Fruit fly (Drosophila melanogaster) whole organism, embryonic: ENCODE results near the gene Slu7.

ENCODE experiments used
- C15 ChIP-seq: fragments of 200-800 bp; sonication (Bioruptor generic); IDR thresholded peaks from 3 replicates; pipeline ENCODE4 v1.3.6; 2022; ENCODE audit warnings: missing biosample characterization, missing genetic modification characterization
- CG10321 ChIP-seq: fragments of 200-800 bp; sonication (Bioruptor generic); IDR thresholded peaks from 2 replicates; pipeline ENCODE4 v1.3.6; 2022; ENCODE audit warnings: missing biosample characterization, missing genetic modification characterization
- CG10654 ChIP-seq: fragments of 200-800 bp; sonication (Bioruptor generic); optimal IDR thresholded peaks from 2 replicates; lab custom pipeline; 2016; ENCODE audit warnings: missing biosample characterization, missing genetic modification characterization
- CG11398 ChIP-seq: fragments of 200-800 bp; sonication (Bioruptor generic); optimal IDR thresholded peaks from 2 replicates; lab custom pipeline; 2016; ENCODE audit warnings: missing biosample characterization, missing genetic modification characterization
- CG11504 ChIP-seq: fragments of 200-800 bp; sonication (Bioruptor generic); optimal IDR thresholded peaks from 3 replicates; lab custom pipeline; 2019; ENCODE audit warnings: missing biosample characterization, mild to moderate bottlenecking, missing genetic modification characterization, moderate library complexity
- CG12071 ChIP-seq: fragments of 200-800 bp; sonication (Bioruptor generic); optimal IDR thresholded peaks from 3 replicates; lab custom pipeline; 2018; ENCODE audit warnings: missing biosample characterization, mild to moderate bottlenecking, missing genetic modification characterization
- CG13424 ChIP-seq: fragments of 200-800 bp; sonication (Bioruptor generic); optimal IDR thresholded peaks from 2 replicates; lab custom pipeline; 2019; ENCODE audit warnings: missing biosample characterization, mild to moderate bottlenecking, missing genetic modification characterization, moderate library complexity
- CG14014 ChIP-seq: fragments of 200-800 bp; sonication (Bioruptor generic); IDR thresholded peaks from 2 replicates; pipeline ENCODE4 v1.3.6; 2022; ENCODE audit warnings: missing biosample characterization, missing genetic modification characterization
- CG17568 ChIP-seq: fragments of 200-800 bp; sonication (Bioruptor generic); optimal IDR thresholded peaks from 2 replicates; lab custom pipeline; 2018; ENCODE audit warnings: missing biosample characterization, mild to moderate bottlenecking, missing genetic modification characterization, moderate library complexity
- CG17612 ChIP-seq: fragments of 200-800 bp; sonication (Bioruptor generic); IDR thresholded peaks from 2 replicates; pipeline ENCODE4 v1.3.6; 2022; ENCODE audit warnings: missing biosample characterization, missing genetic modification characterization
- CG17829 ChIP-seq: fragments of 200-800 bp; optimal IDR thresholded peaks from 2 replicates; lab custom pipeline; 2019; ENCODE audit warnings: missing biosample characterization, mild to moderate bottlenecking, missing genetic modification characterization, moderate library complexity
- CG18476 ChIP-seq: fragments of 200-800 bp; sonication (Bioruptor generic); optimal IDR thresholded peaks from 2 replicates; lab custom pipeline; 2016; ENCODE audit warnings: missing biosample characterization, mild to moderate bottlenecking, missing genetic modification characterization
- CG2678 ChIP-seq: fragments of 200-800 bp; sonication (Bioruptor generic); optimal IDR thresholded peaks from 3 replicates; lab custom pipeline; 2019; ENCODE audit warnings: missing biosample characterization, mild to moderate bottlenecking, missing genetic modification characterization, moderate library complexity
- CG34376 ChIP-seq: fragments of 200-800 bp; sonication (Bioruptor generic); optimal IDR thresholded peaks from 2 replicates; lab custom pipeline; 2018; ENCODE audit warnings: missing biosample characterization, mild to moderate bottlenecking, missing genetic modification characterization
- CG5953 ChIP-seq: fragments of 200-800 bp; sonication (Bioruptor generic); IDR thresholded peaks from 2 replicates; pipeline ENCODE4 v1.3.6; 2022; ENCODE audit warnings: missing biosample characterization, missing genetic modification characterization
- CG6791 ChIP-seq: fragments of 200-800 bp; sonication (Bioruptor generic); IDR thresholded peaks from 3 replicates; pipeline ENCODE4 v1.3.6; 2022; ENCODE audit warnings: missing biosample characterization, missing genetic modification characterization; ENCODE audit not compliant: partially characterized antibody
- CG7372 ChIP-seq: fragments of 200-800 bp; sonication (Bioruptor generic); IDR thresholded peaks from 2 replicates; pipeline ENCODE4 v1.3.6; 2022; ENCODE audit warnings: missing biosample characterization, missing genetic modification characterization
- CG9437 ChIP-seq: fragments of 200-800 bp; sonication (Bioruptor generic); optimal IDR thresholded peaks from 2 replicates; lab custom pipeline; 2018; ENCODE audit warnings: missing biosample characterization, mild to moderate bottlenecking, missing genetic modification characterization
- CHES-1-like ChIP-seq: fragments of 200-800 bp; sonication (Bioruptor generic); optimal IDR thresholded peaks from 2 replicates; lab custom pipeline; 2016; ENCODE audit warnings: missing biosample characterization, missing genetic modification characterization
- Dad ChIP-seq: fragments of 200-800 bp; sonication (Bioruptor generic); optimal IDR thresholded peaks from 3 replicates; lab custom pipeline; 2016; ENCODE audit warnings: missing biosample characterization, missing genetic modification characterization
- Doc2 ChIP-seq: fragments of 200-800 bp; sonication (Bioruptor generic); IDR thresholded peaks from 2 replicates; pipeline ENCODE4 v1.3.6; 2022; ENCODE audit warnings: missing biosample characterization, missing genetic modification characterization
- Dp ChIP-seq: fragments of 200-800 bp; sonication (Bioruptor generic); optimal IDR thresholded peaks from 2 replicates; lab custom pipeline; 2018; ENCODE audit warnings: missing biosample characterization, mild to moderate bottlenecking, missing genetic modification characterization, moderate library complexity
- Fer3 ChIP-seq: fragments of 200-800 bp; sonication (Bioruptor generic); optimal IDR thresholded peaks from 2 replicates; lab custom pipeline; 2018; ENCODE audit warnings: missing biosample characterization, mild to moderate bottlenecking, missing genetic modification characterization, moderate library complexity
- NC2β ChIP-seq: fragments of 200-800 bp; sonication (Bioruptor generic); optimal IDR thresholded peaks from 2 replicates; lab custom pipeline; 2016; ENCODE audit warnings: missing biosample characterization, missing genetic modification characterization
- NfI ChIP-seq: fragments of 200-800 bp; sonication (Bioruptor generic); optimal IDR thresholded peaks from 3 replicates; lab custom pipeline; 2018; ENCODE audit warnings: missing biosample characterization, mild to moderate bottlenecking, missing genetic modification characterization, moderate library complexity
- Scr ChIP-seq: fragments of 200-800 bp; sonication (Bioruptor generic); IDR thresholded peaks from 2 replicates; pipeline ENCODE4 v1.3.6; 2022; ENCODE audit warnings: missing biosample characterization, missing genetic modification characterization; ENCODE audit not compliant: partially characterized antibody
- Sry-β ChIP-seq: fragments of 200-800 bp; sonication (Bioruptor generic); optimal IDR thresholded peaks from 2 replicates; lab custom pipeline; 2018; ENCODE audit warnings: missing biosample characterization, mild to moderate bottlenecking, missing genetic modification characterization, moderate library complexity
- Sry-δ ChIP-seq: fragments of 200-800 bp; sonication (Bioruptor generic); optimal IDR thresholded peaks from 2 replicates; lab custom pipeline; 2016; ENCODE audit warnings: missing biosample characterization, missing genetic modification characterization
- Xrp1 ChIP-seq: fragments of 200-800 bp; sonication (Bioruptor generic); IDR thresholded peaks from 2 replicates; pipeline ENCODE4 v1.3.6; 2022; ENCODE audit warnings: missing biosample characterization, missing genetic modification characterization
- bcd ChIP-seq: fragments of 200-800 bp; sonication (Bioruptor generic); optimal IDR thresholded peaks from 2 replicates; lab custom pipeline; 2017; ENCODE audit warnings: missing biosample characterization, mild to moderate bottlenecking, missing genetic modification characterization
- bowl ChIP-seq: fragments of 200-800 bp; sonication (Bioruptor generic); IDR thresholded peaks from 2 replicates; pipeline ENCODE4 v1.3.6; 2022; ENCODE audit warnings: missing biosample characterization, missing genetic modification characterization
- chif ChIP-seq, 2 experiments: fragments of 200-800 bp; sonication (Bioruptor generic); optimal IDR thresholded peaks; 3 replicates each; lab custom pipeline; 2016; ENCODE audit warnings: missing biosample characterization in 2 of 2, missing genetic modification characterization in 2 of 2
- corto ChIP-seq: fragments of 200-800 bp; sonication (Bioruptor generic); optimal IDR thresholded peaks from 2 replicates; lab custom pipeline; 2016; ENCODE audit warnings: missing biosample characterization, mild to moderate bottlenecking, missing genetic modification characterization, moderate library complexity
- crp ChIP-seq, 2 experiments: fragments of 200-800 bp; sonication (Bioruptor generic); optimal IDR thresholded peaks; 2 replicates in 1 of 2; 3 replicates in 1 of 2; lab custom pipeline; 2017; ENCODE audit warnings: missing biosample characterization in 2 of 2, missing genetic modification characterization in 2 of 2, mild to moderate bottlenecking in 1 of 2, moderate library complexity in 1 of 2
- dimm ChIP-seq: fragments of 200-800 bp; sonication (Bioruptor generic); IDR thresholded peaks from 2 replicates; pipeline ENCODE4 v1.3.6; 2022; ENCODE audit warnings: missing biosample characterization, missing genetic modification characterization
- esg ChIP-seq: fragments of 200-800 bp; sonication (Bioruptor generic); conservative IDR thresholded peaks from 2 replicates; pipeline ENCODE4 v1.3.6; 2022; ENCODE audit warnings: missing biosample characterization, missing genetic modification characterization
- eyg ChIP-seq: fragments of 200-800 bp; sonication (Bioruptor generic); optimal IDR thresholded peaks from 3 replicates; lab custom pipeline; 2016; ENCODE audit warnings: missing biosample characterization, missing genetic modification characterization
- maf-S ChIP-seq: fragments of 200-800 bp; sonication (Bioruptor generic); optimal IDR thresholded peaks from 2 replicates; lab custom pipeline; 2016; ENCODE audit warnings: missing biosample characterization, missing genetic modification characterization
- pho ChIP-seq: fragments of 200-800 bp; sonication (Bioruptor generic); optimal IDR thresholded peaks from 2 replicates; lab custom pipeline; 2016; ENCODE audit warnings: missing biosample characterization, missing genetic modification characterization
- pum ChIP-seq: fragments of 200-800 bp; sonication (Bioruptor generic); optimal IDR thresholded peaks from 2 replicates; lab custom pipeline; 2016; ENCODE audit warnings: missing biosample characterization, missing genetic modification characterization
- salm ChIP-seq: fragments of 200-800 bp; sonication (Bioruptor generic); optimal IDR thresholded peaks from 2 replicates; lab custom pipeline; 2018; ENCODE audit warnings: missing biosample characterization, mild to moderate bottlenecking, missing genetic modification characterization
- so ChIP-seq: fragments of 200-800 bp; sonication (Bioruptor generic); IDR thresholded peaks from 3 replicates; pipeline ENCODE4 v1.3.6; 2022; ENCODE audit warnings: missing biosample characterization, missing genetic modification characterization
- sob ChIP-seq: fragments of 200-800 bp; sonication (Bioruptor generic); IDR thresholded peaks from 2 replicates; pipeline ENCODE4 v1.3.6; 2022; ENCODE audit warnings: missing biosample characterization, missing genetic modification characterization
- sr ChIP-seq: fragments of 200-800 bp; sonication (Bioruptor generic); IDR thresholded peaks from 3 replicates; pipeline ENCODE4 v1.3.6; 2022; ENCODE audit warnings: missing biosample characterization, missing genetic modification characterization
- tio ChIP-seq: fragments of 200-800 bp; sonication (Bioruptor generic); optimal IDR thresholded peaks from 2 replicates; lab custom pipeline; 2017; ENCODE audit warnings: missing biosample characterization, missing genetic modification characterization, inconsistent platforms
- trh ChIP-seq: fragments of 200-800 bp; sonication (Bioruptor generic); optimal IDR thresholded peaks from 2 replicates; lab custom pipeline; 2016; ENCODE audit warnings: missing biosample characterization, missing genetic modification characterization
- vfl ChIP-seq: fragments of 200-800 bp; sonication (Bioruptor generic); optimal IDR thresholded peaks from 2 replicates; lab custom pipeline; 2016; ENCODE audit warnings: missing biosample characterization, missing genetic modification characterization
- wek ChIP-seq: fragments of 200-800 bp; sonication (Bioruptor generic); optimal IDR thresholded peaks from 3 replicates; lab custom pipeline; 2018; ENCODE audit warnings: missing biosample characterization, mild to moderate bottlenecking, missing genetic modification characterization, moderate library complexity
- z ChIP-seq: fragments of 200-800 bp; sonication (Bioruptor generic); IDR thresholded peaks from 3 replicates; pipeline ENCODE4 v1.3.6; 2022; ENCODE audit warnings: missing biosample characterization, missing genetic modification characterization

Slu7 gene

DNA sequence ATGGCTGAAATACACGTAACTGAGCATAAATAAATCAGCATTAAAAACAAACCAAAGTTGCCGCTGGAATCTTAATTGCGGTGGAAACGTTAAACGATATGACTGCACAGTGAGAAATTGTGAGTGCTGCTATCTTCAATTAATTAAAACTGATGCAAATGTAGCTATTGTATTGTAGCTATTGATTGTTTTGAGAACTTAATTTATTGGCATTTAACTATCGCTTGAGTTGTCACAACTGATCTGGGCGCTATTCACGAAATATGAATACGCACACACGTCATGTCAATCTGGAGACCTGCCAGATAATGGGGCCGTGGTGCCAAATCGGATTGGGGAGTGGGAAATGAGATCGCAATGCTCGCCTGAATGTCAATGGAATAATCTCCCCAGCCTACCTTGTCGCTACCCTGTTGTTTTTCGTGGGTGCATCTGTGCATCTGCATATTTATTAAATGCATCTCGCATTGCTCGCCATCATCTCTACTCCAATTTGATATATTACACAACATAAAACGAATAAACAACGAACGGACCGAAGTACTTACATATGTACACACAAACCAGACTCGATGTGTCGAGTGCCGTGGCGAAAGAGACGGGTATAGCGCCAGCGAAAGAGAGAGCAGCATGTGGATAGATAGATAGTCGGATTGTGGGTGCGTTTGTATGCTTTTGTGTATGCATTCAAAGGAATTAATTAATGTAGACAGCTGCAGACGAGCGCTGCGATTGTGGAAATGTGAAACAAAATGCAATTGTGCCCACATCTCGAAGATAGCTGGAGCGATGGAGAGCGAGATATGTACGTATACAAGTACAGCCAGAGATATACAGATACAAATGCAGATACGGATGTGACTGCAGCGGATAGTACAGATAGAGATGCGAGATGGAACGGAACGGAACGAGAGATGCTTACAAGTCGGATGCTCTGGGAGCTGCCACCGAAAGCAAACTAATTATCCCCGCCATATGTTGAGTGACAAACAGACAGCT is 44.9 kb upstream of the Slu7 start (continued):
- TF ChIP-seq CG17568 (GFP tag; lab: Kevin White, UChicago) = peak; percentile 30
- TF ChIP-seq CG12071 (GFP tag; lab: Kevin White, UChicago) = peak; percentile 45
- no peak for TF ChIP-seq CG6791 (GFP tag; lab: Robert Waterston, UW)
- TF ChIP-seq CG10321 (GFP tag; lab: Robert Waterston, UW) = peak; percentile 48; the same call in 1 of the 2 replicates
- TF ChIP-seq CG2678 (tag; lab: Kevin White, UChicago) = peak; percentile 34
- TF ChIP-seq Xrp1 (GFP tag; lab: Robert Waterston, UW) = peak; percentile 35; the same call in 1 of the 2 replicates
- no peak for TF ChIP-seq CG14014 (GFP tag; lab: Robert Waterston, UW)
- peak; percentile 55 for TF ChIP-seq wek (GFP tag; lab: Kevin White, UChicago)
- TF ChIP-seq CG34376 (GFP tag; lab: Kevin White, UChicago) = no peak
- TF ChIP-seq salm (tag; lab: Kevin White, UChicago) = no peak
- no peak for TF ChIP-seq vfl (GFP tag; lab: Kevin White, UChicago)
- no peak for TF ChIP-seq sob (GFP tag; lab: Robert Waterston, UW)
- TF ChIP-seq CG7372 (GFP tag; lab: Robert Waterston, UW) = no peak
- no peak for TF ChIP-seq NfI (GFP tag; lab: Kevin White, UChicago)
- no peak for TF ChIP-seq CG11398 (GFP tag; lab: Kevin White, UChicago)
- no peak for TF ChIP-seq eyg (GFP tag; lab: Kevin White, UChicago)
- no peak for TF ChIP-seq CG13424 (tag; lab: Kevin White, UChicago)
- no peak for TF ChIP-seq CG17829
- no peak for TF ChIP-seq maf-S (GFP tag; lab: Kevin White, UChicago)
- TF ChIP-seq chif (GFP tag; optimal IDR thresholded peaks at IDR 0.05; lab: Kevin White, UChicago) = no peak
- TF ChIP-seq CG9437 (GFP tag; lab: Kevin White, UChicago) = no peak
- TF ChIP-seq C15 (GFP tag; lab: Robert Waterston, UW) = no peak
- TF ChIP-seq esg (GFP tag; lab: Robert Waterston, UW) = no peak
- no peak for TF ChIP-seq corto
- TF ChIP-seq CG18476 (GFP tag; lab: Kevin White, UChicago) = no peak
- TF ChIP-seq pum = no peak
- no peak for TF ChIP-seq CG10654 (GFP tag; lab: Kevin White, UChicago)
- TF ChIP-seq CG5953 (GFP tag; lab: Robert Waterston, UW) = no peak
- no peak for TF ChIP-seq trh
- no peak for TF ChIP-seq pho
- TF ChIP-seq NC2β (GFP tag; lab: Kevin White, UChicago) = no peak
- TF ChIP-seq Dad (GFP tag; lab: Kevin White, UChicago) = no peak
- TF ChIP-seq Dp = no peak
- no peak for TF ChIP-seq dimm (GFP tag; lab: Robert Waterston, UW)
- TF ChIP-seq Fer3 = no peak
- TF ChIP-seq sr (GFP tag; lab: Robert Waterston, UW) = no peak
- TF ChIP-seq Sry-β (GFP tag; lab: Kevin White, UChicago) = peak; percentile 35
- TF ChIP-seq crp (GFP tag; optimal IDR thresholded peaks at IDR 0.05; lab: Kevin White, UChicago) = no peak
- no peak for TF ChIP-seq CG11504 (tag; lab: Kevin White, UChicago)
- no peak for TF ChIP-seq Doc2 (GFP tag; lab: Robert Waterston, UW)
- TF ChIP-seq CHES-1-like = no peak
- TF ChIP-seq tio = no peak
- no peak for TF ChIP-seq Scr (GFP tag; lab: Robert Waterston, UW)
- 0 out of 3 replicates have a peak, but pooled peaks have one; percentile 38 for TF ChIP-seq so
- TF ChIP-seq z (GFP tag; lab: Robert Waterston, UW) = no peak
- no peak for TF ChIP-seq Sry-δ (GFP tag; lab: Kevin White, UChicago)
- TF ChIP-seq bowl = no peak
- no peak for TF ChIP-seq CG17612 (GFP tag; lab: Robert Waterston, UW)
- TF ChIP-seq bcd (GFP tag; lab: Kevin White, UChicago) = no peak
